Worm (Caenorhabditis elegans) whole organism, mixed stage, embryonic: ENCODE measurements around the gene his-72.

Source experiments
- lin-13 ChIP-seq: fragments of 150-350 bp; optimal IDR thresholded peaks from 2 replicates; lab custom pipeline; 2014; ENCODE audit warnings: missing biosample characterization, missing genetic modification characterization
- tbx-8 ChIP-seq: fragments of 200-800 bp; sonication (Bioruptor generic); optimal IDR thresholded peaks from 2 replicates; lab custom pipeline; 2018; ENCODE audit warnings: mild to moderate bottlenecking, missing genetic modification characterization, moderate library complexity, missing compliant biosample characterization

DNA sequence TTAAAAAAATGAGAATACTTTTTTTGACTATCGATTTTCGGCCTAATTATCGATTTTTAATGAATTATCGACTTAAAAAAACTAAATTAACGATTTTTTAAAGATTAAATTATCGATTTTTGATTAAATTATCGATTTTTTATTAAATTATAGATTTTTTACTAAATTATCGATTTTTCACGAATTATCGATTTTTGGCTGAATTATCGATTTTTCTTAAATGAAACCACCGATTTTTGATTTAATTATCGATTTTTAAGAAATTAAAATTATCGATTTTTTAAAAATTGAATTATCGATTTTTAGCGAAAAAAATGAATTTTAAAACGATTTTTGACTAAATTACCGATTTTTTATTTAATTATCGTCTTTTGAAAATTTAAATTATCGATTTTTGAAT, 42.8 kb upstream of the his-72 start:
- TF ChIP-seq lin-13 (tag; lab: Kevin White, UChicago) (no peak), tbx-8 (GFP tag; lab: Kevin White, UChicago) (no peak)
